Fruit fly (Drosophila melanogaster) whole organism, embryonic: Measurements from ENCODE around the gene MESR3.

Experiments used
- Aef1 ChIP-seq: fragments of 200-800 bp; sonication (Bioruptor generic); IDR thresholded peaks from 3 replicates; pipeline ENCODE4 v1.3.6; 2022; ENCODE audit warnings: missing biosample characterization, missing genetic modification characterization
- C15 ChIP-seq: fragments of 200-800 bp; sonication (Bioruptor generic); IDR thresholded peaks from 3 replicates; pipeline ENCODE4 v1.3.6; 2022; ENCODE audit warnings: missing biosample characterization, missing genetic modification characterization
- CG10979 ChIP-seq: fragments of 200-800 bp; sonication (Bioruptor generic); optimal IDR thresholded peaks from 2 replicates; lab custom pipeline; 2018; ENCODE audit warnings: missing biosample characterization, mild to moderate bottlenecking, missing genetic modification characterization, moderate library complexity
- CG11093 ChIP-seq: fragments of 200-800 bp; sonication (Bioruptor generic); IDR thresholded peaks from 3 replicates; pipeline ENCODE4 v1.3.6; 2022; ENCODE audit warnings: missing biosample characterization, missing genetic modification characterization
- CG12659 ChIP-seq: fragments of 200-800 bp; sonication (Bioruptor generic); optimal IDR thresholded peaks from 3 replicates; lab custom pipeline; 2017; ENCODE audit warnings: mild to moderate bottlenecking, missing biosample characterization, missing genetic modification reagents, missing genetic modification characterization
- CG12942 ChIP-seq: fragments of 200-800 bp; sonication (Bioruptor generic); optimal IDR thresholded peaks from 3 replicates; lab custom pipeline; 2016; ENCODE audit warnings: missing biosample characterization, missing genetic modification characterization
- CG13296 ChIP-seq: fragments of 200-800 bp; sonication (Bioruptor generic); optimal IDR thresholded peaks from 3 replicates; lab custom pipeline; 2018; ENCODE audit warnings: missing biosample characterization, mild to moderate bottlenecking, missing genetic modification characterization
- CG13894 ChIP-seq: fragments of 200-800 bp; sonication (Bioruptor generic); optimal IDR thresholded peaks from 3 replicates; lab custom pipeline; 2018; ENCODE audit warnings: missing biosample characterization, mild to moderate bottlenecking, missing genetic modification characterization, moderate library complexity
- CG1603 ChIP-seq: fragments of 200-800 bp; sonication (Bioruptor generic); optimal IDR thresholded peaks from 2 replicates; lab custom pipeline; 2019; ENCODE audit warnings: missing biosample characterization, mild to moderate bottlenecking, missing genetic modification characterization, moderate library complexity
- CG17912 ChIP-seq: fragments of 200-800 bp; sonication (Bioruptor generic); optimal IDR thresholded peaks from 2 replicates; lab custom pipeline; 2018; ENCODE audit warnings: missing biosample characterization, mild to moderate bottlenecking, missing genetic modification characterization
- CG1832 ChIP-seq: fragments of 200-800 bp; sonication (Bioruptor generic); optimal IDR thresholded peaks from 2 replicates; lab custom pipeline; 2017; ENCODE audit warnings: missing biosample characterization, mild to moderate bottlenecking, missing genetic modification characterization, inconsistent platforms
- CG18599 ChIP-seq: fragments of 200-800 bp; sonication (Bioruptor generic); optimal IDR thresholded peaks from 3 replicates; lab custom pipeline; 2017; ENCODE audit warnings: missing biosample characterization, missing genetic modification characterization, mild to moderate bottlenecking, moderate library complexity, missing genetic modification reagents
- CG2129 ChIP-seq: fragments of 200-800 bp; sonication (Bioruptor generic); IDR thresholded peaks from 2 replicates; pipeline ENCODE4 v1.3.6; 2022; ENCODE audit warnings: missing biosample characterization, missing genetic modification characterization; ENCODE audit not compliant: partially characterized antibody
- CG31388 ChIP-seq: fragments of 200-800 bp; sonication (Bioruptor generic); optimal IDR thresholded peaks from 2 replicates; lab custom pipeline; 2016; ENCODE audit warnings: missing biosample characterization, missing genetic modification characterization
- CG4424 ChIP-seq: fragments of 200-800 bp; sonication (Bioruptor generic); optimal IDR thresholded peaks from 3 replicates; lab custom pipeline; 2016; ENCODE audit warnings: missing biosample characterization, missing genetic modification characterization
- CG4854 ChIP-seq: fragments of 200-800 bp; sonication (Bioruptor generic); optimal IDR thresholded peaks from 2 replicates; lab custom pipeline; 2016; ENCODE audit warnings: missing biosample characterization, missing genetic modification characterization, inconsistent platforms
- CG5953 ChIP-seq: fragments of 200-800 bp; sonication (Bioruptor generic); IDR thresholded peaks from 2 replicates; pipeline ENCODE4 v1.3.6; 2022; ENCODE audit warnings: missing biosample characterization, missing genetic modification characterization
- CG6791 ChIP-seq: fragments of 200-800 bp; sonication (Bioruptor generic); IDR thresholded peaks from 3 replicates; pipeline ENCODE4 v1.3.6; 2022; ENCODE audit warnings: missing biosample characterization, missing genetic modification characterization; ENCODE audit not compliant: partially characterized antibody
- CG7987 ChIP-seq: fragments of 200-800 bp; sonication (Bioruptor generic); optimal IDR thresholded peaks from 2 replicates; lab custom pipeline; 2018; ENCODE audit warnings: missing biosample characterization, mild to moderate bottlenecking, missing genetic modification characterization, moderate library complexity
- CG9797 ChIP-seq: fragments of 200-800 bp; sonication (Bioruptor generic); optimal IDR thresholded peaks from 3 replicates; lab custom pipeline; 2018; ENCODE audit warnings: missing biosample characterization, mild to moderate bottlenecking, missing genetic modification characterization
- CG9876 ChIP-seq: fragments of 200-800 bp; sonication (Bioruptor generic); optimal IDR thresholded peaks from 2 replicates; lab custom pipeline; 2016; ENCODE audit warnings: missing biosample characterization, missing genetic modification characterization
- CkIIα-i1 ChIP-seq: fragments of 200-800 bp; sonication (Bioruptor generic); IDR thresholded peaks from 2 replicates; pipeline ENCODE4 v1.3.6; 2022; ENCODE audit warnings: missing biosample characterization, missing genetic modification characterization
- Deaf1 ChIP-seq: fragments of 200-800 bp; optimal IDR thresholded peaks from 3 replicates; lab custom pipeline; 2019; ENCODE audit warnings: missing biosample characterization, mild to moderate bottlenecking, missing genetic modification characterization, moderate library complexity
- E2f2 ChIP-seq: fragments of 200-800 bp; sonication (Bioruptor generic); IDR thresholded peaks from 2 replicates; pipeline ENCODE4 v1.3.6; 2022; ENCODE audit warnings: missing biosample characterization, missing genetic modification characterization
- Elba2 ChIP-seq: fragments of 200-800 bp; sonication (Bioruptor generic); optimal IDR thresholded peaks from 3 replicates; lab custom pipeline; 2016; ENCODE audit warnings: missing biosample characterization, missing genetic modification characterization
- Fer2 ChIP-seq: fragments of 200-800 bp; sonication (Bioruptor generic); optimal IDR thresholded peaks from 2 replicates; lab custom pipeline; 2018; ENCODE audit warnings: missing biosample characterization, mild to moderate bottlenecking, missing genetic modification characterization, moderate library complexity
- Mes4 ChIP-seq: fragments of 200-800 bp; sonication (Bioruptor generic); optimal IDR thresholded peaks from 2 replicates; lab custom pipeline; 2016; ENCODE audit warnings: missing biosample characterization, missing genetic modification characterization
- Pdp1 ChIP-seq, 2 experiments: fragments of 200-800 bp; sonication (Bioruptor generic); optimal IDR thresholded peaks; 3 replicates each; lab custom pipeline; 2016; ENCODE audit warnings: missing biosample characterization in 2 of 2, missing genetic modification characterization in 2 of 2, mild to moderate bottlenecking in 1 of 2, moderate library complexity in 1 of 2
- Side ChIP-seq: fragments of 200-800 bp; sonication (Bioruptor generic); optimal IDR thresholded peaks from 2 replicates; lab custom pipeline; 2016; ENCODE audit warnings: missing biosample characterization, missing genetic modification characterization
- Sox100B ChIP-seq: fragments of 200-800 bp; sonication (Bioruptor generic); optimal IDR thresholded peaks from 3 replicates; lab custom pipeline; 2018; ENCODE audit warnings: missing biosample characterization, mild to moderate bottlenecking, missing genetic modification characterization
- Sry-δ ChIP-seq: fragments of 200-800 bp; sonication (Bioruptor generic); optimal IDR thresholded peaks from 2 replicates; lab custom pipeline; 2016; ENCODE audit warnings: missing biosample characterization, missing genetic modification characterization
- Vsx1 ChIP-seq: fragments of 200-800 bp; sonication (Bioruptor generic); optimal IDR thresholded peaks from 2 replicates; lab custom pipeline; 2017; ENCODE audit warnings: missing biosample characterization, mild to moderate bottlenecking, missing genetic modification characterization, missing genetic modification reagents
- Xrp1 ChIP-seq: fragments of 200-800 bp; sonication (Bioruptor generic); IDR thresholded peaks from 2 replicates; pipeline ENCODE4 v1.3.6; 2022; ENCODE audit warnings: missing biosample characterization, missing genetic modification characterization
- aop ChIP-seq: fragments of 200-800 bp; sonication (Bioruptor generic); IDR thresholded peaks from 2 replicates; pipeline ENCODE4 v1.3.6; 2022; ENCODE audit warnings: missing biosample characterization, missing genetic modification characterization
- az2 ChIP-seq: fragments of 200-800 bp; sonication (Bioruptor generic); optimal IDR thresholded peaks from 3 replicates; lab custom pipeline; 2016; ENCODE audit warnings: missing biosample characterization, missing genetic modification characterization
- cas ChIP-seq: fragments of 200-800 bp; sonication (Bioruptor generic); IDR thresholded peaks from 2 replicates; pipeline ENCODE4 v1.3.6; 2022; ENCODE audit warnings: missing biosample characterization, missing genetic modification characterization
- dati ChIP-seq: fragments of 200-800 bp; sonication (Bioruptor generic); IDR thresholded peaks from 2 replicates; pipeline ENCODE4 v1.3.6; 2022; ENCODE audit warnings: missing biosample characterization, missing genetic modification characterization
- exex ChIP-seq: fragments of 200-800 bp; sonication (Bioruptor generic); optimal IDR thresholded peaks from 4 replicates; lab custom pipeline; 2018; ENCODE audit warnings: missing biosample characterization, mild to moderate bottlenecking, missing genetic modification characterization, moderate library complexity
- ftz-f1 ChIP-seq: fragments of 200-800 bp; sonication (Bioruptor generic); optimal IDR thresholded peaks from 2 replicates; lab custom pipeline; 2016; ENCODE audit warnings: missing biosample characterization, missing genetic modification characterization
- fu2 ChIP-seq: fragments of 200-800 bp; sonication (Bioruptor generic); optimal IDR thresholded peaks from 2 replicates; lab custom pipeline; 2016; ENCODE audit warnings: missing biosample characterization, missing genetic modification characterization
- gem ChIP-seq: fragments of 200-800 bp; sonication (Bioruptor generic); optimal IDR thresholded peaks from 2 replicates; lab custom pipeline; 2019; ENCODE audit warnings: missing biosample characterization, mild to moderate bottlenecking, missing genetic modification characterization, moderate library complexity
- inv ChIP-seq: fragments of 200-800 bp; sonication (Bioruptor generic); IDR thresholded peaks from 2 replicates; pipeline ENCODE4 v1.3.6; 2022; ENCODE audit warnings: missing biosample characterization, missing genetic modification characterization; ENCODE audit not compliant: partially characterized antibody
- jing ChIP-seq: fragments of 200-800 bp; sonication (Bioruptor generic); optimal IDR thresholded peaks from 2 replicates; lab custom pipeline; 2018; ENCODE audit warnings: missing biosample characterization, mild to moderate bottlenecking, missing genetic modification characterization
- ken ChIP-seq: fragments of 200-800 bp; sonication (Bioruptor generic); IDR thresholded peaks from 3 replicates; pipeline ENCODE4 v1.3.6; 2022; ENCODE audit warnings: missing biosample characterization, missing genetic modification characterization
- lbe ChIP-seq: fragments of 200-800 bp; sonication (Bioruptor generic); optimal IDR thresholded peaks from 2 replicates; lab custom pipeline; 2016; ENCODE audit warnings: missing biosample characterization, mild to moderate bottlenecking, missing genetic modification characterization
- nom ChIP-seq: fragments of 200-800 bp; sonication (Bioruptor generic); optimal IDR thresholded peaks from 2 replicates; lab custom pipeline; 2017; ENCODE audit warnings: missing biosample characterization, missing genetic modification characterization, mild to moderate bottlenecking, moderate library complexity, missing genetic modification reagents
- pzg ChIP-seq: fragments of 200-800 bp; sonication (Bioruptor generic); optimal IDR thresholded peaks from 3 replicates; lab custom pipeline; 2018; ENCODE audit warnings: missing biosample characterization, mild to moderate bottlenecking, missing genetic modification characterization, moderate library complexity
- sisA ChIP-seq: fragments of 200-800 bp; sonication (Bioruptor generic); IDR thresholded peaks from 2 replicates; pipeline ENCODE4 v1.3.6; 2022; ENCODE audit warnings: missing biosample characterization, missing genetic modification characterization
- tna ChIP-seq: fragments of 200-800 bp; sonication (Bioruptor generic); IDR thresholded peaks from 2 replicates; pipeline ENCODE4 v1.3.6; 2022; ENCODE audit warnings: missing biosample characterization, missing genetic modification characterization; ENCODE audit not compliant: partially characterized antibody
- unpg ChIP-seq: fragments of 200-800 bp; sonication (Bioruptor generic); optimal IDR thresholded peaks from 3 replicates; lab custom pipeline; 2018; ENCODE audit warnings: missing biosample characterization, mild to moderate bottlenecking, missing genetic modification characterization, moderate library complexity
- vfl ChIP-seq: fragments of 200-800 bp; sonication (Bioruptor generic); optimal IDR thresholded peaks from 2 replicates; lab custom pipeline; 2016; ENCODE audit warnings: missing biosample characterization, missing genetic modification characterization

The MESR3 gene

dm6 chr2L:18567563-18567962 lies 49.5 kb upstream of the MESR3 start (continued):
- TF ChIP-seq inv (GFP tag; lab: Robert Waterston, UW): no peak
- peak; percentile 10 for TF ChIP-seq CG13894 (tag; lab: Kevin White, UChicago)
- no peak for TF ChIP-seq Mes4 (GFP tag; lab: Kevin White, UChicago)
- peak; percentile 8 for TF ChIP-seq CG17912 (GFP tag; lab: Kevin White, UChicago)
- TF ChIP-seq unpg (GFP tag; lab: Kevin White, UChicago): peak; percentile 59
- no peak for TF ChIP-seq dati (GFP tag; lab: Robert Waterston, UW)
- no peak for TF ChIP-seq lbe (GFP tag; lab: Kevin White, UChicago)
- no peak for TF ChIP-seq ftz-f1
- peak; percentile 12 to 32 for TF ChIP-seq Pdp1 (GFP tag; optimal IDR thresholded peaks at IDR 0.05; lab: Kevin White, UChicago)
- peak; percentile 79 for TF ChIP-seq CG18599 (GFP tag; lab: Kevin White, UChicago)
- TF ChIP-seq CG12659: peak; percentile 16
- TF ChIP-seq vfl (GFP tag; lab: Kevin White, UChicago): no peak
- no peak for TF ChIP-seq sisA (GFP tag; lab: Robert Waterston, UW)
- peak; percentile 28 for TF ChIP-seq gem (tag; lab: Kevin White, UChicago)
- TF ChIP-seq CG4424: no peak
- TF ChIP-seq Side (GFP tag; lab: Kevin White, UChicago): no peak
- no peak for TF ChIP-seq CG2129 (GFP tag; lab: Robert Waterston, UW)
- TF ChIP-seq Elba2 (GFP tag; lab: Kevin White, UChicago): no peak
- no peak for TF ChIP-seq CG31388
- TF ChIP-seq E2f2: peak; percentile 34; the same call in 1 of the 2 replicates
- no peak for TF ChIP-seq Sry-δ (GFP tag; lab: Kevin White, UChicago)
- peak; percentile 74 for TF ChIP-seq CG7987 (GFP tag; lab: Kevin White, UChicago)
- TF ChIP-seq CG13296 (GFP tag; lab: Kevin White, UChicago): peak; percentile 56
- TF ChIP-seq Aef1 (GFP tag; lab: Robert Waterston, UW): no peak
- TF ChIP-seq CG12942 (GFP tag; lab: Kevin White, UChicago): peak; percentile 11
- TF ChIP-seq CG10979 (tag; lab: Kevin White, UChicago): no peak
- TF ChIP-seq CG9876: peak; percentile 42
- TF ChIP-seq CG1603 (tag; lab: Kevin White, UChicago): peak; percentile 5
- TF ChIP-seq cas (GFP tag; lab: Robert Waterston, UW): no peak
- TF ChIP-seq aop (GFP tag; lab: Robert Waterston, UW): no peak
- TF ChIP-seq fu2: peak; percentile 12
- no peak for TF ChIP-seq az2 (GFP tag; lab: Kevin White, UChicago)
- 0 out of 2 replicates have a peak, but pooled peaks have one; percentile 45 for TF ChIP-seq Xrp1 (GFP tag; lab: Robert Waterston, UW)
- peak; percentile 23 for TF ChIP-seq exex (tag; lab: Kevin White, UChicago)
- no peak for TF ChIP-seq tna (GFP tag; lab: Robert Waterston, UW)
- peak; percentile 8 for TF ChIP-seq Fer2 (tag; lab: Kevin White, UChicago)
- TF ChIP-seq Sox100B (GFP tag; lab: Kevin White, UChicago): no peak
- no peak for TF ChIP-seq CG11093 (GFP tag; lab: Robert Waterston, UW)
- TF ChIP-seq pzg: no peak
- TF ChIP-seq CG5953 (GFP tag; lab: Robert Waterston, UW): no peak
- no peak for TF ChIP-seq C15 (GFP tag; lab: Robert Waterston, UW)
- TF ChIP-seq Deaf1 (tag; lab: Kevin White, UChicago): no peak
- no peak for TF ChIP-seq jing (GFP tag; lab: Kevin White, UChicago)
- TF ChIP-seq ken (GFP tag; lab: Robert Waterston, UW): 0 out of 3 replicates have a peak, but pooled peaks have one; percentile 24
- peak; percentile 54 for TF ChIP-seq nom
- TF ChIP-seq CG6791: no peak
- TF ChIP-seq CG9797 (GFP tag; lab: Kevin White, UChicago): no peak
- TF ChIP-seq CG4854: peak; percentile 33
- no peak for TF ChIP-seq CkIIα-i1 (GFP tag; lab: Robert Waterston, UW)
- TF ChIP-seq Vsx1 (GFP tag; lab: Kevin White, UChicago): peak; percentile 57
- TF ChIP-seq CG1832 (GFP tag; lab: Kevin White, UChicago): no peak
